Worm (Caenorhabditis elegans): ENCODE results near the gene sqv-6.

sqv-6 gene

ce11 chrV:1005877-1006276, 41.3 kb upstream of the sqv-6 start:
- TF ChIP-seq zfh-2 (GFP tag; conservative IDR thresholded peaks at IDR 0.05): no peak
- TF ChIP-seq Y53G8AR.9 (GFP tag; conservative IDR thresholded peaks at IDR 0.05): no peak
- TF ChIP-seq K11D2.4 (GFP tag; IDR thresholded peaks at IDR 0.05): no peak
- no peak for TF ChIP-seq snpc-1.3 (tag; optimal IDR thresholded peaks at IDR 0.05; ENCODE audit: insufficient read depth)
- TF ChIP-seq mxl-1 (tag; optimal IDR thresholded peaks at IDR 0.05): no peak
- TF ChIP-seq bed-1 (GFP tag; IDR thresholded peaks at IDR 0.05): no peak
- no peak for TF ChIP-seq egl-44 (GFP tag; IDR thresholded peaks at IDR 0.05)
- TF ChIP-seq madf-3 (GFP tag; IDR thresholded peaks at IDR 0.05): no peak
- TF ChIP-seq ama-1 (optimal IDR thresholded peaks at IDR 0.05): no peak
- no peak for TF ChIP-seq ama-1 (GFP tag; optimal IDR thresholded peaks at IDR 0.05)
- no peak for TF ChIP-seq madf-8 (GFP tag; conservative IDR thresholded peaks at IDR 0.05)
- no peak for TF ChIP-seq Y95B8A.8 (GFP tag; IDR thresholded peaks at IDR 0.05)
- no peak for TF ChIP-seq ceh-27 (GFP tag; optimal IDR thresholded peaks at IDR 0.05)
- TF ChIP-seq rcor-1 (GFP tag; IDR thresholded peaks at IDR 0.05): no peak

- TF ChIP-seq K12H6.12 (tag; optimal IDR thresholded peaks at IDR 0.05) (peak; percentile 85), nfya-1 (tag; optimal IDR thresholded peaks at IDR 0.05; ENCODE audit: borderline replicate concordance, insufficient read depth) (no peak), egrh-3 (GFP tag; IDR thresholded peaks at IDR 0.05) (0 out of 2 replicates have a peak, but pooled peaks have one; percentile 10), B0035.1 (tag; optimal IDR thresholded peaks at IDR 0.05) (no peak), nhr-179 (tag; optimal IDR thresholded peaks at IDR 0.05) (no peak), Y56A3A.18 (GFP tag; IDR thresholded peaks at IDR 0.05) (no peak), lin-35 (GFP tag; optimal IDR thresholded peaks at IDR 0.05) (peak in 1 of 3 experiments; percentile 44), lsy-27 (tag; optimal IDR thresholded peaks at IDR 0.05; ENCODE audit: borderline replicate concordance, insufficient read depth) (no peak), F23B12.7 (tag; optimal IDR thresholded peaks at IDR 0.05; ENCODE audit: insufficient read depth) (peak; percentile 48), snpc-3.4 (tag; optimal IDR thresholded peaks at IDR 0.05) (peak; percentile 45), dpff-1 (tag; optimal IDR thresholded peaks at IDR 0.05) (no peak), ceh-58 (GFP tag; IDR thresholded peaks at IDR 0.05) (no peak), nhr-80 (tag; optimal IDR thresholded peaks at IDR 0.05) (peak; percentile 4), fkh-3 (tag; optimal IDR thresholded peaks at IDR 0.05) (no peak), athp-1 (tag; optimal IDR thresholded peaks at IDR 0.05) (peak; percentile 26), die-1 (tag; optimal IDR thresholded peaks at IDR 0.05) (no peak), gei-17 (GFP tag; optimal IDR thresholded peaks at IDR 0.05) (no peak), ztf-26 (tag; optimal IDR thresholded peaks at IDR 0.05) (peak; percentile 4), cebp-1 (GFP tag; IDR thresholded peaks at IDR 0.05) (no peak), cebp-1 (tag; optimal IDR thresholded peaks at IDR 0.05) (peak; percentile 40), attf-3 (GFP tag; conservative IDR thresholded peaks at IDR 0.05) (peak; percentile 99), hlh-26 (GFP tag; conservative IDR thresholded peaks at IDR 0.05) (no peak), bed-2 (GFP tag; IDR thresholded peaks at IDR 0.05) (peak; percentile 68; the same call in 1 of the 2 replicates), lin-54 (GFP tag; optimal IDR thresholded peaks at IDR 0.05) (peak; percentile 19), sea-2 (GFP tag; IDR thresholded peaks at IDR 0.05) (no peak), egl-44 (GFP tag; IDR thresholded peaks at IDR 0.05) (no peak), snpc-1.3 (tag; optimal IDR thresholded peaks at IDR 0.05; ENCODE audit: insufficient read depth) (no peak), him-1 (tag; optimal IDR thresholded peaks at IDR 0.05) (peak; percentile 34), ceh-100 (GFP tag; IDR thresholded peaks at IDR 0.05) (peak; percentile 98), rcor-1 (GFP tag; IDR thresholded peaks at IDR 0.05) (no peak), ceh-79 (tag; optimal IDR thresholded peaks at IDR 0.05) (no peak), unc-130 (GFP tag; optimal IDR thresholded peaks at IDR 0.05) (peak; percentile 69), pha-4 (tag; optimal IDR thresholded peaks at IDR 0.05) (no peak), lir-1 (GFP tag; conservative IDR thresholded peaks at IDR 0.05) (no peak), zfh-2 (GFP tag; conservative IDR thresholded peaks at IDR 0.05) (no peak), pbrm-1 (GFP tag; IDR thresholded peaks at IDR 0.05) (no peak), lsl-1 (GFP tag; optimal IDR thresholded peaks at IDR 0.05) (peak; percentile 7), atf-7 (tag; optimal IDR thresholded peaks at IDR 0.05) (no peak)
These were observed 39.2 kb upstream of the sqv-6 start for ce11 chrV:1003826-1004225.

Measured in whole organism, young adult.